Worm (Caenorhabditis elegans): ENCODE data around the gene W02A2.9.

W02A2.9 gene

DNA sequence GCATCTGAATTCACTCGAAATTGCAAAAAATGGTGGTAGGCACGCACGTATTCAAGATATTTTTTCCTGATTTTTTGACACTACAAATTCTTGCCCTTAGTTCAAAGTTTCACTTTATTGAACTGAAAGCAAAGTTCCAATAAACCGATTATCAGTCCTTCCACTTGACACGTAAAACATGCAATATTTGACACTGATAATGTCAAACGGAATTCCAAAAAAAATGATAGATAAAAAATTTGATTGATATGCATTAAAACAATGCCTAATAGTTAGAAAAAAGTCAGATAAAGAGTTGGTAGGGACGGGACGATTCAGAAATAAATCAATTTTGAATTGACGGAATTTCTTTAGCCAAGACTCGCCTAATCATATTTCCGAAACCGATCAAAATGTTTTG is 20.4 kb upstream of the W02A2.9 start:
- no peak for TF ChIP-seq lsy-2 (tag; optimal IDR thresholded peaks at IDR 0.05)
- no peak for TF ChIP-seq nhr-237 (tag; optimal IDR thresholded peaks at IDR 0.05)
- TF ChIP-seq ceh-43 (GFP tag; optimal IDR thresholded peaks at IDR 0.05): no peak
- no peak for TF ChIP-seq ces-1 (GFP tag; optimal IDR thresholded peaks at IDR 0.05)
- TF ChIP-seq lin-13 (tag; optimal IDR thresholded peaks at IDR 0.05): no peak
- TF ChIP-seq flh-1 (GFP tag; optimal IDR thresholded peaks at IDR 0.05): no peak
- no peak for TF ChIP-seq ceh-39 (tag; optimal IDR thresholded peaks at IDR 0.05)
- TF ChIP-seq drap-1 (GFP tag; optimal IDR thresholded peaks at IDR 0.05): no peak
- TF ChIP-seq sptf-1 (tag; optimal IDR thresholded peaks at IDR 0.05): no peak
- no peak for TF ChIP-seq snpc-4 (tag; optimal IDR thresholded peaks at IDR 0.05)
- TF ChIP-seq bed-3 (GFP tag; optimal IDR thresholded peaks at IDR 0.05): no peak
- TF ChIP-seq blmp-1 (tag; optimal IDR thresholded peaks at IDR 0.05): no peak
- TF ChIP-seq unc-39 (tag; optimal IDR thresholded peaks at IDR 0.05): no peak
- no peak for TF ChIP-seq nhr-28 (tag; optimal IDR thresholded peaks at IDR 0.05)
- TF ChIP-seq mep-1 (tag; optimal IDR thresholded peaks at IDR 0.05): no peak
- no peak for TF ChIP-seq pha-4 (tag; optimal IDR thresholded peaks at IDR 0.05)
- no peak for TF ChIP-seq ham-2 (GFP tag; optimal IDR thresholded peaks at IDR 0.05)
- TF ChIP-seq zip-8 (tag; optimal IDR thresholded peaks at IDR 0.05): no peak
- TF ChIP-seq hlh-1 (tag; optimal IDR thresholded peaks at IDR 0.05): no peak
- no peak for TF ChIP-seq unc-62 (GFP tag; optimal IDR thresholded peaks at IDR 0.05)

DNA sequence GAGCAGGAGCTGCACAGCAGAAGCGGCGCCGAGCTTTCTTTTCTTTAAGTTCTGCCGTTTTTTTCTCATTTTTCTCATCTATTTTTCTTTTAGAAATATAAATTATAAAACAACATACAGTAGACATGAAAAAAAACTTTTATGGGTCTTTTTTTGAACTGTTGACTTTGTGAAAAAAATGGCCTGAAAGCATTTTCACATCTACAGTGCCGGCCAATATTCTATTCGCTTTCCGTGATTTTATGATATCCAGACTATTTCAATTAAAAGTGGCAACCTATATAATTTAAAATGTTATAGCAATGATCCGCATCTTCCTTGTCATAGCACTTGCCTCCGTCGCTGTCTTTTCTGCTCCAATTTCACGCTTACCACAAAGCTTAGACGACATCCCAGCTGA is 19.4 kb upstream of the W02A2.9 start, which contains the start of gene far-6:
Gene far-6 (plus strand): TSS at position 301 of the 400 bp plus-strand sequence.
- TF ChIP-seq ztf-11 (tag; optimal IDR thresholded peaks at IDR 0.05): no peak
- TF ChIP-seq ceh-43 (GFP tag; optimal IDR thresholded peaks at IDR 0.05): no peak
- TF ChIP-seq bed-3 (GFP tag; optimal IDR thresholded peaks at IDR 0.05): no peak
- TF ChIP-seq mep-1 (tag; optimal IDR thresholded peaks at IDR 0.05): no peak
- TF ChIP-seq nhr-237 (tag; optimal IDR thresholded peaks at IDR 0.05): no peak
- no peak for TF ChIP-seq M03D4.4 (tag; optimal IDR thresholded peaks at IDR 0.05)
- TF ChIP-seq ceh-83 (GFP tag; optimal IDR thresholded peaks at IDR 0.05): no peak
- TF ChIP-seq flh-1 (GFP tag; optimal IDR thresholded peaks at IDR 0.05): no peak
- TF ChIP-seq elt-1 (tag; optimal IDR thresholded peaks at IDR 0.05; ENCODE audit: borderline replicate concordance, insufficient read depth): no peak
- no peak for TF ChIP-seq drap-1 (GFP tag; optimal IDR thresholded peaks at IDR 0.05)
- TF ChIP-seq sptf-1 (tag; optimal IDR thresholded peaks at IDR 0.05): no peak
- TF ChIP-seq lin-13 (tag; optimal IDR thresholded peaks at IDR 0.05): no peak
- TF ChIP-seq lsy-2 (tag; optimal IDR thresholded peaks at IDR 0.05): no peak
- no peak for TF ChIP-seq zip-8 (tag; optimal IDR thresholded peaks at IDR 0.05)
- no peak for TF ChIP-seq blmp-1 (tag; optimal IDR thresholded peaks at IDR 0.05)
- TF ChIP-seq ces-1 (GFP tag; optimal IDR thresholded peaks at IDR 0.05): no peak
- TF ChIP-seq ceh-39 (tag; optimal IDR thresholded peaks at IDR 0.05): no peak
- no peak for TF ChIP-seq cnd-1 (tag; optimal IDR thresholded peaks at IDR 0.05)
- TF ChIP-seq ham-2 (GFP tag; optimal IDR thresholded peaks at IDR 0.05): no peak
- no peak for TF ChIP-seq tbx-8 (GFP tag; optimal IDR thresholded peaks at IDR 0.05)

DNA sequence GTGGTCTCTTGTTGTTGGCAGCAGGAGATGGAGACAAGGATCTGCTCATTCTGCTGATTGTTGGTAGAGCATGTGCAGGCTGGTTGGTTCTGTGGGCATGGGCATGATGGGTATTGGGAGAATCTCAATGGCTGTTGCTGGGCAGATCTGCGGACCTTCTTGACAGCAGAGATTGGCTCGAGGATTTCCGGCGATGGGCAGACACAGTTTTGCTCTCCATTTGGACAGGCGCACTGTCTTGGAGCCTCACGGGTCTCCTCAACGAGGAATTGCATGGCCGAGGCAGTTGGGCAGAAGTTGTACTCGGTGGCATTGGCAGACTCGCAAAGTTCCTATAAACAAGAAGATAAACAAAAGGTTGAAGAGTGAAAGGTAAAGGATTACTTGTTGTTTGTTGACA is 16.9 kb upstream of the W02A2.9 start:
- TF ChIP-seq ces-1 (GFP tag; optimal IDR thresholded peaks at IDR 0.05) (no peak), ztf-11 (tag; optimal IDR thresholded peaks at IDR 0.05) (no peak), cnd-1 (tag; optimal IDR thresholded peaks at IDR 0.05) (no peak), flh-1 (GFP tag; optimal IDR thresholded peaks at IDR 0.05) (no peak)

DNA sequence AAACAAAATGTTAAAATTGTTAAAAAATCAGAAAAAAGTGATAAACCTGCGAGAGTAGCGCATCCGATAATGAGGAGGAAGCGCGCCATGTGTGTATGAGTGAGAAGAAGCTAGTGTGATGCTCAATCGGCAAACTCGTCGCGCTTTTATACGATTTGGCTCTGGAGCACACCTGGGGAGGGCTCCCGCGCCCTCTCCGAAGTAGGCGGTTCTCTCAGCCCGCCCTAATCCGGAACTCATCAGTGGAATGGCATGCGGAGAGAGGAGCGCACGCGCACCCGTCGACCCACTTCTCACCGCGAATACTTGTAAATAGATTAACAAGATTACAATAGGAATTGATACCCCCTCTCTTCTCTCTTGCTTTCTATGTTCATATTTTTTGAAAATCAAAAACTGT is 16.2 kb upstream of the W02A2.9 start, which contains the start of gene pqn-74:
Gene pqn-74 (minus strand): TSS at position 122 of the 400 bp plus-strand sequence.
- TF ChIP-seq ham-2 (GFP tag; optimal IDR thresholded peaks at IDR 0.05) (no peak), ztf-11 (tag; optimal IDR thresholded peaks at IDR 0.05) (no peak), unc-39 (tag; optimal IDR thresholded peaks at IDR 0.05) (no peak), nhr-2 (tag; optimal IDR thresholded peaks at IDR 0.05) (no peak), drap-1 (GFP tag; optimal IDR thresholded peaks at IDR 0.05) (no peak), snpc-4 (tag; optimal IDR thresholded peaks at IDR 0.05) (no peak), ceh-43 (GFP tag; optimal IDR thresholded peaks at IDR 0.05) (no peak), nhr-12 (tag; optimal IDR thresholded peaks at IDR 0.05) (no peak), nhr-76 (tag; optimal IDR thresholded peaks at IDR 0.05) (no peak), hlh-1 (tag; optimal IDR thresholded peaks at IDR 0.05) (no peak), ces-1 (GFP tag; optimal IDR thresholded peaks at IDR 0.05) (no peak), tbx-8 (GFP tag; optimal IDR thresholded peaks at IDR 0.05) (no peak), ceh-39 (tag; optimal IDR thresholded peaks at IDR 0.05) (no peak), ceh-83 (GFP tag; optimal IDR thresholded peaks at IDR 0.05) (no peak), unc-62 (GFP tag; optimal IDR thresholded peaks at IDR 0.05) (no peak)

DNA sequence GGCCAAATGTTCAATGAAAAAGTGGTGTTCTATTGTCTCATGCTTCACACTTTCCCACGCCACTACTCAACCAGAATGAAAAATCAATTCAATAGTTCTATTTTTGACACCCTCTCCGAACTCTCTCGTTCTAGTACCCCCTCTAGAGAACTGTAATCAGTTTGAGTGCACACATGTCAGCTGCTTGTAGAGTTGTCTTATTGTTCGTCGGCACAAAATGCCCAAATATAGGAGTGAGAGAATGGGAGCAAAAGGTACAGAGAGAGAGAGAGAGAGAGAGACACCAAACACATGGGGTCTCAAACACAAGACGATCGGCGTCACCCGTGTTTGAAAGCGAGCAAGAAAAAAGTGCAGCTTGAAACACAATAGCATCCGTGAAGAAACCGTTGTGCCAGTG is 13.2 kb upstream of the W02A2.9 start:
- TF ChIP-seq drap-1 (GFP tag; optimal IDR thresholded peaks at IDR 0.05) (no peak), sem-2 (GFP tag; optimal IDR thresholded peaks at IDR 0.05) (no peak), unc-39 (tag; optimal IDR thresholded peaks at IDR 0.05) (no peak), pha-4 (tag; optimal IDR thresholded peaks at IDR 0.05) (no peak), ceh-43 (GFP tag; optimal IDR thresholded peaks at IDR 0.05) (no peak), blmp-1 (tag; optimal IDR thresholded peaks at IDR 0.05) (no peak), zip-8 (tag; optimal IDR thresholded peaks at IDR 0.05) (no peak), lin-32 (GFP tag; optimal IDR thresholded peaks at IDR 0.05) (no peak), mep-1 (tag; optimal IDR thresholded peaks at IDR 0.05) (no peak), ceh-83 (GFP tag; optimal IDR thresholded peaks at IDR 0.05) (no peak), snpc-4 (tag; optimal IDR thresholded peaks at IDR 0.05) (no peak)

Data from whole organism, mixed stage, embryonic.